Worm (Caenorhabditis elegans) whole organism, L4 larva: ENCODE measurements around the gene mtcu-2.

Experiments
- ces-1 ChIP-seq: fragments of 150-350 bp; sonication (generic microtip); optimal IDR thresholded peaks from 4 replicates; lab custom pipeline; 2014; ENCODE audit warnings: missing biosample characterization, missing genetic modification reagents, missing genetic modification characterization
- daf-12 ChIP-seq: fragments of 150-350 bp; optimal IDR thresholded peaks from 2 replicates; lab custom pipeline; 2014; ENCODE audit warnings: missing biosample characterization, missing genetic modification reagents, missing genetic modification characterization
- dmd-6 ChIP-seq: fragments of 200-800 bp; sonication (Bioruptor generic); IDR thresholded peaks from 2 replicates; pipeline ENCODE4 v1.3.6; 2022; ENCODE audit warnings: missing genetic modification reagents, missing genetic modification characterization, missing compliant biosample characterization
- nhr-25 ChIP-seq: sonication (generic microtip); optimal IDR thresholded peaks from 2 replicates; lab custom pipeline; 2017; ENCODE audit warnings: missing genetic modification characterization, mild to moderate bottlenecking, missing compliant biosample characterization, antibody characterized with exemption, moderate library complexity, borderline replicate concordance; ENCODE audit not compliant: insufficient read depth
- pha-4 ChIP-seq, 2 experiments: fragments of 150-350 bp in 1 of 2; fragments of 200-800 bp in 1 of 2; sonication (Bioruptor generic) in 1 of 2; IDR thresholded peaks in 1 of 2; optimal IDR thresholded peaks in 1 of 2; 2 replicates each; pipeline versions ENCODE4 v1.3.6 to Lab custom; 2014 to 2022; ENCODE audit warnings: missing genetic modification characterization in 2 of 2, missing genetic modification reagents in 2 of 2, missing biosample characterization in 1 of 2, missing compliant biosample characterization in 1 of 2
- spr-1 ChIP-seq: sonication (generic microtip); optimal IDR thresholded peaks from 2 replicates; lab custom pipeline; 2016; ENCODE audit warnings: mild to moderate bottlenecking, missing genetic modification characterization, missing compliant biosample characterization

DNA sequence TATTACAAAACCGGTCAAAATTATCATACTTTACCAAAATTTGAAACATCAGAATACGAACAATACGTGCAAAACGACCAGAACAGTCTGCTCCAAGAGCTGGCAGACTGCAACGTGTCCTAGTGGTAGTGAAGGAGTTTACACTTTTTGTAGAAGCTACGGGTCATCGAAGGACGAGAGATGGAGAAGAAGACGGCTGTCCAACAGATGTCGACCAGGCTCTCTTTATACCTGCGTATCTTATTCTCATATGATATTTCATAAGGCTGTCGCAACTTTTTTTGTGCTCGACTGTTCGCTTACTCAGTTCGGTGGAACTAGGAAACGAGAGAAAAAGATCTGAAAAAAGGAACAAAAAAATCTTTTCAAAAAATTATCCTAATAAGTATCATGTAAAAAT, 6.8 kb upstream of the mtcu-2 start, which contains the start of gene let-268:
- no peak for TF ChIP-seq dmd-6 (GFP tag; lab: Robert Waterston, UW)
- no peak for TF ChIP-seq nhr-25 (tag; lab: Kevin White, UChicago)
- no peak for TF ChIP-seq spr-1 (tag; lab: Kevin White, UChicago)
- TF ChIP-seq daf-12 (tag; lab: Kevin White, UChicago) = no peak
- no peak for TF ChIP-seq ces-1 (GFP tag; lab: Kevin White, UChicago)
- TF ChIP-seq pha-4 (GFP tag; IDR thresholded peaks at IDR 0.05; lab: Robert Waterston, UW) = no peak
- no peak for TF ChIP-seq pha-4 (tag; optimal IDR thresholded peaks at IDR 0.05; lab: Kevin White, UChicago)
